Fruit fly (Drosophila melanogaster) whole organism, embryonic: ENCODE measurements around the gene Lcp65Aa.

ENCODE experiments used
- Atf-2 ChIP-seq: fragments of 200-800 bp; sonication (Bioruptor generic); optimal IDR thresholded peaks from 2 replicates; lab custom pipeline; 2016; ENCODE audit warnings: missing biosample characterization, missing genetic modification characterization
- CG1024 ChIP-seq: fragments of 200-800 bp; sonication (Bioruptor generic); IDR thresholded peaks from 2 replicates; pipeline ENCODE4 v1.3.6; 2022; ENCODE audit warnings: missing biosample characterization, missing genetic modification characterization
- CG11247 ChIP-seq: fragments of 200-800 bp; sonication (Bioruptor generic); IDR thresholded peaks from 2 replicates; pipeline ENCODE4 v1.3.6; 2022; ENCODE audit warnings: missing biosample characterization, missing genetic modification characterization
- CG14667 ChIP-seq: fragments of 200-800 bp; sonication (Bioruptor generic); IDR thresholded peaks from 2 replicates; pipeline ENCODE4 v1.3.6; 2022; ENCODE audit warnings: missing biosample characterization, missing genetic modification characterization
- CG17912 ChIP-seq: fragments of 200-800 bp; sonication (Bioruptor generic); optimal IDR thresholded peaks from 2 replicates; lab custom pipeline; 2018; ENCODE audit warnings: missing biosample characterization, mild to moderate bottlenecking, missing genetic modification characterization
- CG2120 ChIP-seq: fragments of 200-800 bp; sonication (Bioruptor generic); optimal IDR thresholded peaks from 3 replicates; lab custom pipeline; 2016; ENCODE audit warnings: missing biosample characterization, missing genetic modification characterization
- CG2129 ChIP-seq: fragments of 200-800 bp; sonication (Bioruptor generic); IDR thresholded peaks from 2 replicates; pipeline ENCODE4 v1.3.6; 2022; ENCODE audit warnings: missing biosample characterization, missing genetic modification characterization; ENCODE audit not compliant: partially characterized antibody
- CG42726 ChIP-seq: fragments of 200-800 bp; sonication (Bioruptor generic); IDR thresholded peaks from 2 replicates; pipeline ENCODE4 v1.3.6; 2022; ENCODE audit warnings: missing biosample characterization, missing genetic modification characterization; ENCODE audit not compliant: partially characterized antibody
- CG4328 ChIP-seq: fragments of 200-800 bp; sonication (Bioruptor generic); optimal IDR thresholded peaks from 3 replicates; lab custom pipeline; 2017; ENCODE audit warnings: missing biosample characterization, missing genetic modification reagents, missing genetic modification characterization
- CG4730 ChIP-seq: fragments of 200-800 bp; sonication (Bioruptor generic); IDR thresholded peaks from 2 replicates; pipeline ENCODE4 v1.3.6; 2022; ENCODE audit warnings: missing biosample characterization, missing genetic modification characterization
- CG4820 ChIP-seq: fragments of 200-800 bp; sonication (Bioruptor generic); optimal IDR thresholded peaks from 3 replicates; lab custom pipeline; 2016; ENCODE audit warnings: missing biosample characterization, missing genetic modification characterization
- CG4854 ChIP-seq: fragments of 200-800 bp; sonication (Bioruptor generic); optimal IDR thresholded peaks from 2 replicates; lab custom pipeline; 2016; ENCODE audit warnings: missing biosample characterization, missing genetic modification characterization, inconsistent platforms
- CG6765 ChIP-seq: fragments of 200-800 bp; sonication (Bioruptor generic); optimal IDR thresholded peaks from 3 replicates; lab custom pipeline; 2017; ENCODE audit warnings: missing biosample characterization, mild to moderate bottlenecking, missing genetic modification characterization
- CG7556 ChIP-seq: fragments of 200-800 bp; sonication (Bioruptor generic); optimal IDR thresholded peaks from 2 replicates; lab custom pipeline; 2017; ENCODE audit warnings: missing biosample characterization, mild to moderate bottlenecking, missing genetic modification characterization
- CG8388 ChIP-seq: fragments of 200-800 bp; sonication (Bioruptor generic); optimal IDR thresholded peaks from 2 replicates; lab custom pipeline; 2019; ENCODE audit warnings: missing biosample characterization, mild to moderate bottlenecking, missing genetic modification characterization, moderate library complexity
- CG9215 ChIP-seq: fragments of 200-800 bp; sonication (Bioruptor generic); IDR thresholded peaks from 2 replicates; pipeline ENCODE4 v1.3.6; 2022; ENCODE audit warnings: missing biosample characterization, missing genetic modification characterization
- CTCF ChIP-seq: fragments of 200-800 bp; sonication (Bioruptor generic); optimal IDR thresholded peaks from 2 replicates; lab custom pipeline; 2017; ENCODE audit warnings: missing biosample characterization, mild to moderate bottlenecking, missing genetic modification characterization, moderate library complexity
- Chrac-16 ChIP-seq: fragments of 200-800 bp; sonication (Bioruptor generic); optimal IDR thresholded peaks from 3 replicates; lab custom pipeline; 2016; ENCODE audit warnings: missing biosample characterization, missing genetic modification characterization
- Dip2 ChIP-seq: fragments of 200-800 bp; sonication (Bioruptor generic); IDR thresholded peaks from 2 replicates; pipeline ENCODE4 v1.3.6; 2022; ENCODE audit warnings: missing biosample characterization, missing genetic modification characterization
- Dip3 ChIP-seq: fragments of 200-800 bp; sonication (Bioruptor generic); optimal IDR thresholded peaks from 3 replicates; lab custom pipeline; 2016; ENCODE audit warnings: missing biosample characterization, missing genetic modification characterization
- Fer1 ChIP-seq: fragments of 200-800 bp; sonication (Bioruptor generic); optimal IDR thresholded peaks from 2 replicates; lab custom pipeline; 2017; ENCODE audit warnings: missing biosample characterization, mild to moderate bottlenecking, missing genetic modification characterization
- HLHmδ ChIP-seq: fragments of 200-800 bp; sonication (Bioruptor generic); optimal IDR thresholded peaks from 2 replicates; lab custom pipeline; 2018; ENCODE audit warnings: missing biosample characterization, mild to moderate bottlenecking, missing genetic modification characterization, moderate library complexity
- Hand ChIP-seq: fragments of 200-800 bp; sonication (Bioruptor generic); optimal IDR thresholded peaks from 2 replicates; lab custom pipeline; 2017; ENCODE audit warnings: mild to moderate bottlenecking, missing biosample characterization, missing genetic modification reagents, missing genetic modification characterization
- Hey ChIP-seq: fragments of 200-800 bp; sonication (Bioruptor generic); optimal IDR thresholded peaks from 3 replicates; lab custom pipeline; 2018; ENCODE audit warnings: missing biosample characterization, mild to moderate bottlenecking, missing genetic modification characterization
- NC2β ChIP-seq: fragments of 200-800 bp; sonication (Bioruptor generic); optimal IDR thresholded peaks from 2 replicates; lab custom pipeline; 2016; ENCODE audit warnings: missing biosample characterization, missing genetic modification characterization
- NK7.1 ChIP-seq: fragments of 200-800 bp; sonication (Bioruptor generic); optimal IDR thresholded peaks from 3 replicates; lab custom pipeline; 2016; ENCODE audit warnings: missing biosample characterization, missing genetic modification characterization
- Neu2 ChIP-seq: fragments of 200-800 bp; sonication (Bioruptor generic); optimal IDR thresholded peaks from 3 replicates; lab custom pipeline; 2016; ENCODE audit warnings: missing biosample characterization, missing genetic modification characterization, borderline replicate concordance
- NfI ChIP-seq: fragments of 200-800 bp; sonication (Bioruptor generic); optimal IDR thresholded peaks from 3 replicates; lab custom pipeline; 2018; ENCODE audit warnings: missing biosample characterization, mild to moderate bottlenecking, missing genetic modification characterization, moderate library complexity
- Pdp1 ChIP-seq, 2 experiments: fragments of 200-800 bp; sonication (Bioruptor generic); optimal IDR thresholded peaks; 3 replicates each; lab custom pipeline; 2016; ENCODE audit warnings: missing biosample characterization in 2 of 2, missing genetic modification characterization in 2 of 2, mild to moderate bottlenecking in 1 of 2, moderate library complexity in 1 of 2
- Side ChIP-seq: fragments of 200-800 bp; sonication (Bioruptor generic); optimal IDR thresholded peaks from 2 replicates; lab custom pipeline; 2016; ENCODE audit warnings: missing biosample characterization, missing genetic modification characterization
- az2 ChIP-seq: fragments of 200-800 bp; sonication (Bioruptor generic); optimal IDR thresholded peaks from 3 replicates; lab custom pipeline; 2016; ENCODE audit warnings: missing biosample characterization, missing genetic modification characterization
- cato ChIP-seq: fragments of 200-800 bp; sonication (Bioruptor generic); optimal IDR thresholded peaks from 2 replicates; lab custom pipeline; 2016; ENCODE audit warnings: missing biosample characterization, missing genetic modification characterization, borderline replicate concordance
- chif ChIP-seq, 2 experiments: fragments of 200-800 bp; sonication (Bioruptor generic); optimal IDR thresholded peaks; 3 replicates each; lab custom pipeline; 2016; ENCODE audit warnings: missing biosample characterization in 2 of 2, missing genetic modification characterization in 2 of 2
- disco-r ChIP-seq: fragments of 200-800 bp; sonication (Bioruptor generic); optimal IDR thresholded peaks from 2 replicates; lab custom pipeline; 2016; ENCODE audit warnings: missing biosample characterization, missing genetic modification characterization
- eve ChIP-seq, 2 experiments: fragments of >200 bp; optimal IDR thresholded peaks; 2 replicates each; lab custom pipeline; 2017; ENCODE audit warnings: missing biosample characterization in 2 of 2, missing genetic modification characterization in 2 of 2
- exex ChIP-seq: fragments of 200-800 bp; sonication (Bioruptor generic); optimal IDR thresholded peaks from 4 replicates; lab custom pipeline; 2018; ENCODE audit warnings: missing biosample characterization, mild to moderate bottlenecking, missing genetic modification characterization, moderate library complexity
- gcm ChIP-seq: fragments of 200-800 bp; sonication (Bioruptor generic); optimal IDR thresholded peaks from 2 replicates; lab custom pipeline; 2019; ENCODE audit warnings: missing biosample characterization, mild to moderate bottlenecking, missing genetic modification characterization, moderate library complexity
- hbn ChIP-seq: fragments of 200-800 bp; sonication (Bioruptor generic); IDR thresholded peaks from 2 replicates; pipeline ENCODE4 v1.3.6; 2022; ENCODE audit warnings: missing biosample characterization, missing genetic modification characterization; ENCODE audit not compliant: partially characterized antibody
- her ChIP-seq: fragments of 200-800 bp; sonication (Bioruptor generic); optimal IDR thresholded peaks from 2 replicates; lab custom pipeline; 2016; ENCODE audit warnings: missing biosample characterization, missing genetic modification characterization
- insv ChIP-seq, 2 experiments: fragments of 200-800 bp; sonication (Bioruptor generic); optimal IDR thresholded peaks; 3 replicates each; lab custom pipeline; 2016 to 2018; ENCODE audit warnings: missing biosample characterization in 2 of 2, missing genetic modification characterization in 2 of 2
- prd ChIP-seq, 3 experiments: fragments of >200 bp in 2 of 3; fragments of 200-800 bp in 1 of 3; sonication (Bioruptor generic) in 1 of 3; optimal IDR thresholded peaks in 2 of 3; IDR thresholded peaks in 1 of 3; 2 replicates in 2 of 3; 3 replicates in 1 of 3; pipeline versions ENCODE4 v1.3.6 to Lab custom; 2017 to 2022; ENCODE audit warnings: missing biosample characterization in 1 of 3, missing genetic modification characterization in 1 of 3
- slbo ChIP-seq: fragments of 200-800 bp; sonication (Bioruptor generic); IDR thresholded peaks from 2 replicates; pipeline ENCODE4 v1.3.6; 2022; ENCODE audit warnings: missing biosample characterization, missing genetic modification characterization
- slou ChIP-seq: fragments of 200-800 bp; sonication (Bioruptor generic); optimal IDR thresholded peaks from 3 replicates; lab custom pipeline; 2016; ENCODE audit warnings: missing biosample characterization, missing genetic modification characterization
- so ChIP-seq: fragments of 200-800 bp; sonication (Bioruptor generic); IDR thresholded peaks from 3 replicates; pipeline ENCODE4 v1.3.6; 2022; ENCODE audit warnings: missing biosample characterization, missing genetic modification characterization
- sqz ChIP-seq: fragments of 200-800 bp; sonication (Bioruptor generic); optimal IDR thresholded peaks from 3 replicates; lab custom pipeline; 2018; ENCODE audit warnings: missing biosample characterization, mild to moderate bottlenecking, missing genetic modification characterization
- tio ChIP-seq: fragments of 200-800 bp; sonication (Bioruptor generic); optimal IDR thresholded peaks from 2 replicates; lab custom pipeline; 2017; ENCODE audit warnings: missing biosample characterization, missing genetic modification characterization, inconsistent platforms
- twi ChIP-seq: fragments of 200-800 bp; optimal IDR thresholded peaks from 2 replicates; lab custom pipeline; 2019; ENCODE audit warnings: missing biosample characterization, mild to moderate bottlenecking, missing genetic modification characterization, moderate library complexity
- vnd ChIP-seq: fragments of 200-800 bp; sonication (Bioruptor generic); IDR thresholded peaks from 3 replicates; pipeline ENCODE4 v1.3.6; 2022; ENCODE audit warnings: missing biosample characterization, missing genetic modification characterization; ENCODE audit not compliant: partially characterized antibody
- zfh2 ChIP-seq: fragments of 200-800 bp; sonication (Bioruptor generic); optimal IDR thresholded peaks from 2 replicates; lab custom pipeline; 2016; ENCODE audit warnings: missing biosample characterization, missing genetic modification characterization

The Lcp65Aa gene

DNA sequence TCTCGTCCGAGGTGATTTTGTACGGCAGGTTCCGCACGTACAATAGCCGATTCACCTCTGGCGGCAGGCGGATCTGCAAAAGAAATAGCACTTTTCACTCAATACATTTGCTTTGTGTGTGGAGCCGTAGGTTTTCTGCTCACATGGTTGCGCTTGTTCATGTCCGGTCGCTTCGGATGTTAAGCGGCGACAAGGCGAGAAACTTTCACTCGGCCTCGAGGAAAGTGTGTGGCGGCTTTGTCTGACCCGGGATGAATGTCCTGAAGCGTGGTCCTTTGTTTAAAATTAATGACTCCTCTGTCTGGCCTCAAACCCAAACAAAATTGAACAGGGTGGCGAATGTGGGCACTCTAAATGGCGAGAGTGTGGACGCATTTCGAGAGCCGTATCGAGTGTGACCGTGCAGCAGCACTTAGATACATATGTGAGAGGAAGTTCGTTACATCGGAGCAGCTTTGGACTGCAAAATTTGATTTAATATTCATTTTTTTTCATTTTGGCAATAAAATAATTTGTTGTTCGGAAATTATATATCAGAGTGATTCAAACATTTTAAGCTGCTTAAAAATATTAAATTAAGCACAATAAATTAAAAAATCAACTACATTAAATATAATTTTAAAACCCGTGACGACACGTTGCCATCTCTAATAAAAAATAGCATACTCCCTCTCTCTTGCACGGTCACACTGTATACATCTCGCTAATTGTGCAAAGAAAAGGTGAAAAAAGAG is 41.9 kb downstream of the Lcp65Aa start, which contains the start of the genes Sf3b6 and Tnpo (continued):
- TF ChIP-seq CG42726 (GFP tag; lab: Robert Waterston, UW) = 0 out of 2 replicates have a peak, but pooled peaks have one; percentile 31
- no peak for TF ChIP-seq Side
- no peak for TF ChIP-seq CG7556
- peak; percentile 16 for TF ChIP-seq HLHmδ (GFP tag; lab: Kevin White, UChicago)
- peak; percentile 86 for TF ChIP-seq Chrac-16 (GFP tag; lab: Kevin White, UChicago)
- no peak for TF ChIP-seq Dip2 (GFP tag; lab: Robert Waterston, UW)
- peak; percentile 48 for TF ChIP-seq NK7.1 (GFP tag; lab: Kevin White, UChicago)
- TF ChIP-seq her (GFP tag; lab: Kevin White, UChicago) = peak; percentile 9
- TF ChIP-seq slou = peak; percentile 82
- no peak for TF ChIP-seq eve (GFP tag; optimal IDR thresholded peaks at IDR 0.05; lab: Kevin White, UChicago)
- peak; percentile 55 for TF ChIP-seq Atf-2 (GFP tag; lab: Kevin White, UChicago)
- TF ChIP-seq NC2β (GFP tag; lab: Kevin White, UChicago) = peak; percentile 58
- no peak for TF ChIP-seq CTCF (GFP tag; lab: Kevin White, UChicago)
- TF ChIP-seq hbn (GFP tag; lab: Robert Waterston, UW) = peak; percentile 67
- peak; percentile 91 for TF ChIP-seq CG2120
- TF ChIP-seq CG9215 = peak; percentile 88
- peak; percentile 56 for TF ChIP-seq CG4854 (GFP tag; lab: Kevin White, UChicago)
- no peak for TF ChIP-seq CG8388 (GFP tag; lab: Kevin White, UChicago)
- peak; percentile 49 to 74 for TF ChIP-seq chif (GFP tag; optimal IDR thresholded peaks at IDR 0.05; lab: Kevin White, UChicago)
- peak; percentile 92 for TF ChIP-seq slbo (GFP tag; lab: Robert Waterston, UW)
- TF ChIP-seq CG17912 = no peak
- TF ChIP-seq twi (tag; lab: Kevin White, UChicago) = peak; percentile 83
- TF ChIP-seq NfI (GFP tag; lab: Kevin White, UChicago) = peak; percentile 75
- TF ChIP-seq az2 (GFP tag; lab: Kevin White, UChicago) = peak; percentile 85
- peak; percentile 35 for TF ChIP-seq CG6765 (GFP tag; lab: Kevin White, UChicago)
- peak; percentile 33 for TF ChIP-seq disco-r (GFP tag; lab: Kevin White, UChicago)
- peak; percentile 74 for TF ChIP-seq sqz (GFP tag; lab: Kevin White, UChicago)
- peak; percentile 82 for TF ChIP-seq CG4328 (GFP tag; lab: Kevin White, UChicago)
- TF ChIP-seq tio = peak; percentile 84
- no peak for TF ChIP-seq gcm (GFP tag; lab: Kevin White, UChicago)
- no peak for TF ChIP-seq Hey
- no peak for TF ChIP-seq Neu2 (GFP tag; lab: Kevin White, UChicago)
- TF ChIP-seq so (GFP tag; lab: Robert Waterston, UW) = peak; percentile 73; the same call in 2 of the 3 replicates
- TF ChIP-seq CG14667 (GFP tag; lab: Robert Waterston, UW) = peak; percentile 78
- peak; percentile 80 for TF ChIP-seq CG4820 (GFP tag; lab: Kevin White, UChicago)
- no peak for TF ChIP-seq exex (tag; lab: Kevin White, UChicago)
- peak; percentile 2 for TF ChIP-seq Hand
- peak; percentile 55; the same call in 1 of the 3 replicates for TF ChIP-seq vnd (GFP tag; lab: Robert Waterston, UW)
- peak; percentile 59 to 77 for TF ChIP-seq Pdp1 (GFP tag; optimal IDR thresholded peaks at IDR 0.05; lab: Kevin White, UChicago)
- peak; percentile 69 for TF ChIP-seq CG4730 (GFP tag; lab: Robert Waterston, UW)
- peak; percentile 77 for TF ChIP-seq Dip3 (GFP tag; lab: Kevin White, UChicago)
- TF ChIP-seq CG2129 (GFP tag; lab: Robert Waterston, UW) = peak; percentile 52
- TF ChIP-seq zfh2 (GFP tag; lab: Kevin White, UChicago) = peak; percentile 79
- no peak for TF ChIP-seq prd (optimal IDR thresholded peaks at IDR 0.05; lab: Kevin White, UChicago)
- TF ChIP-seq prd (GFP tag; IDR thresholded peaks at IDR 0.05; lab: Robert Waterston, UW) = peak; percentile 94
- TF ChIP-seq CG1024 (GFP tag; lab: Robert Waterston, UW) = peak; percentile 41; the same call in 1 of the 2 replicates
- peak in 1 of 2 experiments; percentile 52 for TF ChIP-seq insv (GFP tag; optimal IDR thresholded peaks at IDR 0.05; lab: Kevin White, UChicago)
- peak; percentile 70 for TF ChIP-seq Fer1
- peak; percentile 71 for TF ChIP-seq CG11247
- TF ChIP-seq cato (GFP tag; lab: Kevin White, UChicago) = peak; percentile 65
